Worm (Caenorhabditis elegans) whole organism, late embryonic: ENCODE data around the gene cbs-1.

ENCODE experiments used
- ama-1 ChIP-seq: fragments of 150-350 bp; optimal IDR thresholded peaks from 2 replicates; lab custom pipeline; 2014
- ceh-34 ChIP-seq: sonication (generic microtip); optimal IDR thresholded peaks from 2 replicates; lab custom pipeline; 2016; ENCODE audit warnings: mild to moderate bottlenecking, missing genetic modification characterization, missing compliant biosample characterization
- hlh-15 ChIP-seq: sonication (generic microtip); optimal IDR thresholded peaks from 2 replicates; lab custom pipeline; 2016; ENCODE audit warnings: missing genetic modification characterization, missing compliant biosample characterization
- pqm-1 ChIP-seq: sonication (generic microtip); optimal IDR thresholded peaks from 2 replicates; lab custom pipeline; 2016; ENCODE audit warnings: missing genetic modification characterization, missing compliant biosample characterization
- rnt-1 ChIP-seq: sonication (generic microtip); optimal IDR thresholded peaks from 2 replicates; lab custom pipeline; 2016; ENCODE audit warnings: missing genetic modification characterization, missing compliant biosample characterization
- sdc-2 ChIP-seq: sonication (generic microtip); optimal IDR thresholded peaks from 2 replicates; lab custom pipeline; 2016; ENCODE audit warnings: missing genotype, missing genetic modification characterization, missing compliant biosample characterization
- unc-86 ChIP-seq: sonication (generic microtip); optimal IDR thresholded peaks from 2 replicates; lab custom pipeline; 2016; ENCODE audit warnings: missing genetic modification characterization, missing compliant biosample characterization

DNA sequence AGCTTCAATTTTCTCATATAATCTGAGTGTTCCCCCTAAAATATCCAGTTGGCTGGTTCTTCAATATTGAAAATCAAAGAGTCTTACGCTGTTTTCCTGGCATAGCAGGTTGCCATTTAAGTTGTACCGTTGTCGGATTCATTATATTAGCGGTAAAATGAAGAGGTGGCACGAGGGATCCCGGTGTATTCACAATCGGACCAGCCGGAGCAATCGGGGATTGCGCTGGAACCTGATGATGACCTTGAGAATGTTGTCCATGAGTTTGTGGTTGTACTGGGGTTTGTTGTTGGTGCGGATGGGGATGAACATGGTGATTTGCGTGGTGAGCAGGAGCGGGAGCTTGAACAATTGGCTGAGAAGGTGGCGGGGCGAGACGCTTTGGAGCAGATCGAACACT lies 9.6 kb upstream of the cbs-1 start:
- TF ChIP-seq hlh-15 (tag; lab: Kevin White, UChicago) = no peak
- TF ChIP-seq pqm-1 (tag; lab: Kevin White, UChicago) = no peak
- TF ChIP-seq ceh-34 (tag; lab: Kevin White, UChicago) = no peak
- TF ChIP-seq sdc-2 = no peak
- no peak for TF ChIP-seq rnt-1 (tag; lab: Kevin White, UChicago)
- TF ChIP-seq ama-1 (lab: Kevin White, UChicago) = no peak
- TF ChIP-seq unc-86 = no peak
